Worm (Caenorhabditis elegans): ENCODE results near the gene smex-1.
"Not testable (repeated sequence)": the region's sequence is repeated elsewhere in the genome, so short reads cannot be mapped to it uniquely, and the experiment has no call there.

Gene smex-1

DNA sequence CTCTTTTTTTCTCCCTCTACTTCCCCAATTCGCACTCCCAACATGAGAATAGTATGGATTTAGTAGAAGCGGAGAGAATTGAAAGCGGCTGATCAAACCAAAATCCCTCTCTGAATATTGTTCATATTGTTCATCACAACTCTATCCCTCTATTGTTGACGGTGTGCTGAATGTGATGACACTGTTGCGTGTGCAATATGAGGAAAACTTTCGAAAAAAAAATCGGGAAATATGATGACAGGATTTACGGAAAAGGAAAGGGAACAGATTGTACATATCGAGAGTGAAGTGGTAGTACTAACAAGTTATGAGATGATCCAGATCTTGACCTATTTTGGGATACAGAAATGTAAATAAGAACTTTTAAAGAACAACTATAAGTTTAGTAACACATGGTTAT lies at the start of gene smex-1:
Gene smex-1 (minus strand): TSS at position 101 of the 400 bp plus-strand sequence.
- no peak for TF ChIP-seq W03F9.2 (tag; optimal IDR thresholded peaks at IDR 0.05)
- TF ChIP-seq him-1 (tag; optimal IDR thresholded peaks at IDR 0.05), result no peak
- no peak for TF ChIP-seq dao-5 (tag; optimal IDR thresholded peaks at IDR 0.05)

- TF ChIP-seq him-1 (tag; optimal IDR thresholded peaks at IDR 0.05), result no peak
- no peak for TF ChIP-seq dao-5 (tag; optimal IDR thresholded peaks at IDR 0.05)
- TF ChIP-seq W03F9.2 (tag; optimal IDR thresholded peaks at IDR 0.05), result no peak
Observed at ce11 chrV:8345436-8345835, 49.7 kb upstream of the smex-1 start, which contains the start of gene C08D8.1. TSS of gene C08D8.1 (plus strand) at chrV:8345759.

DNA sequence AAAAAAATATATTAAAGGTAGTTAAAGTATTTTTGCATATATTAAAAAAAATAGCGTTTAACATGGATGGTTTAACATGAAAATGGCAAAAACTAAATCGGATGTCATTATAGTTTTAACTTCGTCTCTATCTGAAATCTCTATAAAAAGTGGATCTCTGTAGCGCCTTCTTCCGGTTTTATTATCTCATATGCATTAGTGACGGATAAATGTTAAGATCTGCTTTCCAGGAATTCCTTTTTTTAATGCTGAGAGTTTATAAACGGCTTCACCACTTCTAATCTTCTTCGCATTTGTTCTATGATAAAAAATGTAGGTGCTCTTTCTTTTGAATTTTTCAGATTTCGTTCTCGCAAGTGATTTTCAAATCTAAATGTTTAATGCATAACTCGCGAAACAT lies 46.6 kb upstream of the smex-1 start:
- TF ChIP-seq dao-5 (tag; optimal IDR thresholded peaks at IDR 0.05), result no peak
- no peak for TF ChIP-seq him-1 (tag; optimal IDR thresholded peaks at IDR 0.05)
- TF ChIP-seq W03F9.2 (tag; optimal IDR thresholded peaks at IDR 0.05), result no peak

- not testable (repeated sequence) for TF ChIP-seq him-1, W03F9.2, dao-5 (tag; optimal IDR thresholded peaks at IDR 0.05)
Observed at ce11 chrV:8340924-8341323, 45.2 kb upstream of the smex-1 start, which contains the start of gene C08D8.7. TSS of gene C08D8.7 (plus strand) at chrV:8341224.

ce11 chrV:8335620-8336019 lies 39.9 kb upstream of the smex-1 start:
- no peak for TF ChIP-seq dao-5 (tag; optimal IDR thresholded peaks at IDR 0.05)
- TF ChIP-seq him-1 (tag; optimal IDR thresholded peaks at IDR 0.05), result no peak
- no peak for TF ChIP-seq W03F9.2 (tag; optimal IDR thresholded peaks at IDR 0.05)

- no peak for TF ChIP-seq him-1 (tag; optimal IDR thresholded peaks at IDR 0.05)
- no peak for TF ChIP-seq dao-5 (tag; optimal IDR thresholded peaks at IDR 0.05)
- no peak for TF ChIP-seq W03F9.2 (tag; optimal IDR thresholded peaks at IDR 0.05)
Observed at ce11 chrV:8334360-8334759, 38.6 kb upstream of the smex-1 start, which contains the start of gene tmd-2. TSS of gene tmd-2 (plus strand) at chrV:8334660.

DNA sequence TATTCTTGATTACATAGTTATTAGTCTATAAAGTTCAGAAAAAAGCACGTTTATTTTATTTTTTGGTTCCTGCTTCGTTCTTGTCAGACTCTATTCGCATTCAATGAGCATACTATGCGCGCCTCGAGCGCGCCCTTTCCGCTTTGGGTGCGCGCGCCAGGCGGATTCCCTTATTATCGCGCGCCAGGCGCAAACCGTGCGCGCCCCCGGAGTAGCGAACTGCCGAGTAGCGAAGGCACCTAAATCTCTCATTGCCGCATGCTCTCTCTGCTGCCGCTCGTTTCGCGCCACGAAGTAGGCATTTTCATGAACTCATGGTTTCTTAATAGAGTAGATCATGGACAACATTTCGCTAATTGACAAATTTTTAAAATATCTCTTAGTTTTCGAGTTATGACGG lies 31.3 kb upstream of the smex-1 start:
- no peak for TF ChIP-seq him-1 (tag; optimal IDR thresholded peaks at IDR 0.05)
- no peak for TF ChIP-seq W03F9.2 (tag; optimal IDR thresholded peaks at IDR 0.05)
- no peak for TF ChIP-seq dao-5 (tag; optimal IDR thresholded peaks at IDR 0.05)

- TF ChIP-seq W03F9.2 (tag; optimal IDR thresholded peaks at IDR 0.05) (no peak), dao-5 (tag; optimal IDR thresholded peaks at IDR 0.05) (no peak), him-1 (tag; optimal IDR thresholded peaks at IDR 0.05) (no peak)
Observed at ce11 chrV:8325906-8326305, 30.1 kb upstream of the smex-1 start.

DNA sequence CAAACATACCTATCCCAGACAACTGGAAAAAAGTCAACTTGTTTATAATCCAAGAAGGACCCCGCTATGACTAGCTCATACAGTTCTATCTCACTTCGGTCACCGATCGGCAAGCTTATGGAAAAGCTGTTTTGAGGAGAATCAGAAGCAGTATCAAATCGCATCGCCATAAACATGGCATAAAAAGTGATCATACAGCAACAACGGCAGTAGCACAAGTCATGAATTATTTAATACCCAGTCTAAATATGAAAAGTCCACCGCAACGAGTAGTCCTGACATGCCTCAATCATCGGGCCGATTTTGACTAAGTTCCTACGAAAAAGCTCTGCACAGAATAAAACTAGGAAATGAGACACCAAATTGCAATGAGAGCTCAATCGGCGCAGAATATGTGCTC lies 27.8 kb upstream of the smex-1 start:
- no peak for TF ChIP-seq him-1 (tag; optimal IDR thresholded peaks at IDR 0.05)
- TF ChIP-seq W03F9.2 (tag; optimal IDR thresholded peaks at IDR 0.05), result no peak
- TF ChIP-seq dao-5 (tag; optimal IDR thresholded peaks at IDR 0.05), result no peak

DNA sequence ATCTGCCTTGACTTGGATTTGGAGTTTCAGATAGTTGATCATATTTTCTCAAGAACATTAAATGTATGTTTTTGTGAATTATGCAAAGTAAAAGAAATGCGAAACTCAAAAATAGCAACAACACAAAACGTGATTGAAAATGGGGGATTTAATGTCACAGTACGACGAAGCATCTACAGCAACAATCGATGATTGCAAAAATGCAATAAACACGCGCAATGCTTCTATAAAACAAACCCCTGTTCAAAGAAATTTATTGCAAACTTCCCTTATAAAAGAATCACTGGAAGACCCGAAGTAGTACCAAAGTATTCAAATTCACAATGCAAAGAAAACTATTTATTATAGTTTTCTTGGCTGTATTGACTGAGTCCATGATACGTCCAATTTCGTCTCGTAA lies 22.4 kb upstream of the smex-1 start, which contains the start of gene clec-219:
Gene clec-219 (plus strand): TSS at position 301 of the 400 bp plus-strand sequence.
- no peak for TF ChIP-seq W03F9.2 (tag; optimal IDR thresholded peaks at IDR 0.05)
- TF ChIP-seq dao-5 (tag; optimal IDR thresholded peaks at IDR 0.05), result no peak
- no peak for TF ChIP-seq him-1 (tag; optimal IDR thresholded peaks at IDR 0.05)

DNA sequence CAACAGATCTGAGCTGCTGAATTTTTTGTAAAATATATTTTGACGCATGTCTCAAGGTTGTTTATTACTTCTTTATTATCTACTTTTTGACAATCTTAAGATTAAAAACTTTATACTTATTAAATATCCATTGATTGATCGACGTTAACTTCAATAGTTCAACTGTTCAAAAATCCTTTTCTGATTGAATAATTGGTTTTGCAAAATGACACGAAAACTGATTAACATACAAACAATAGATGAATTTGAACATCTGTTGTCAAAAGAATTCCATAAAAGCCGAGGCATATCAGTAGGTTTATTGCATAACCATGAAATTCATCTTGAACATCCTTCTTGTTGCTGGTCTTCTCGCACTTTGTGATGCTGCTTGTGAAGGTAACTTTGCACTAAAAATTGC lies 15.4 kb upstream of the smex-1 start, which contains the start of gene W02D7.12:
Gene W02D7.12 (plus strand): TSS at position 301 of the 400 bp plus-strand sequence.
- TF ChIP-seq W03F9.2 (tag; optimal IDR thresholded peaks at IDR 0.05) (no peak), him-1 (tag; optimal IDR thresholded peaks at IDR 0.05) (no peak), dao-5 (tag; optimal IDR thresholded peaks at IDR 0.05) (no peak)

DNA sequence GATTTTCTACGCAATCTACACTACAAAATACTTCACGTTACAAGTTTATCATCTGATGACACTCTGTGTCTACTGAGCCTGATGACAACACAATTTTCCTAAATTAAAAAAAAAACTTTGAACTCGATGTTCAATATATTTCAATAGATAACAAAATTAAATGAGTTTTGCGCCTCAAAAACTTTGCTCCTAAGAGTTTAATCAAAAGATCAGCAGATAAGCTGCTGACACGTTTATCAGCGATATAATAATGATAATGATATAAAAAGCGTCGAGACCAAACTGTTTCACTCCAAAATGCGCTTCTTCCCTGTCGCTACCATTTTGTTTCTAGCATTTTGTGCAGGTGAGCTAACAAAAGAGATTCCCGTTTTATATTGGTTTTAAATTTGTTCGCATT lies 11.9 kb upstream of the smex-1 start, which contains the start of gene clec-218:
Gene clec-218 (plus strand): TSS at position 262 of the 400 bp plus-strand sequence.
- TF ChIP-seq him-1 (tag; optimal IDR thresholded peaks at IDR 0.05) (no peak), W03F9.2 (tag; optimal IDR thresholded peaks at IDR 0.05) (no peak), dao-5 (tag; optimal IDR thresholded peaks at IDR 0.05) (no peak)

ce11 chrV:8307013-8307412 lies 11.2 kb upstream of the smex-1 start:
- no peak for TF ChIP-seq him-1 (tag; optimal IDR thresholded peaks at IDR 0.05)
- no peak for TF ChIP-seq dao-5 (tag; optimal IDR thresholded peaks at IDR 0.05)
- no peak for TF ChIP-seq W03F9.2 (tag; optimal IDR thresholded peaks at IDR 0.05)

DNA sequence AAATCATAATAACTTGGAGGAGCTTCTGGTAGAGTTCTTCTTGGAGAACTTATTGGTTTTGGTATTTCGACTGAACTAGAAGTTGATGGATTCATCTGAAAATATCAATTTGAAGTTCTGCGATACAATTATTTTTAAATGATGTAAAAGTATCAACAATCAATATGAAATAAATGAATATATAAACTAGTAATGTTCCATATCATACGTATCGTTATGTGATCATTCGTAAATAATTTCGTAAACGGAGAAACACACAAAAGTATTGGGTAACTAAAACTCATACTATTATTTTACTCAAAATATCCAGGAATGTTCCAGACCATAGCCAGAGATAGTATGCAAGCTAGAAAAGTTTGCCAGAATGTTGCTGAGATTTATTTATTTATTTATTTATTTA lies 10.6 kb upstream of the smex-1 start, which contains the start of gene W02D7.8:
Gene W02D7.8 (minus strand): TSS at position 101 of the 400 bp plus-strand sequence.
- TF ChIP-seq him-1 (tag; optimal IDR thresholded peaks at IDR 0.05), result no peak
- TF ChIP-seq dao-5 (tag; optimal IDR thresholded peaks at IDR 0.05), result no peak
- TF ChIP-seq W03F9.2 (tag; optimal IDR thresholded peaks at IDR 0.05), result no peak

DNA sequence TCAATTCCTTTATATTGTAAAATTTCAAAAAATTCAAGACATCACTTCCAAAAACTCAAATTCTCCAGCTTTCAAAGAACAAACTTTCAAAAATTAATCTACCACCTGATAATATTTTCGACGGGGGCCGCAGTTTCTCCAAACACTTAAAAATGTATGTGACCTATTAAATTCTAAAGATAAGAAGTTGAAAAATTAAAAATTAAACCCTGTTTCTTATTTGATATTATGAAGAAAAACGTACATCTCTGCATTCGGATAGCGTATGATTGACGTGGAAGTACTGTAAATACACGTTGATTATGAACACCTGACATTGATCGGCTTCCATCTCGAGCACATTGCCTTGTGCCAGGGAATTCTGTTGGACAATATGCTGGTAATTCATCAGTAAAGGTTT lies 10.2 kb upstream of the smex-1 start:
- TF ChIP-seq him-1 (tag; optimal IDR thresholded peaks at IDR 0.05) (no peak), dao-5 (tag; optimal IDR thresholded peaks at IDR 0.05) (no peak)
